Fruit fly (Drosophila melanogaster): ENCODE results near the gene CG33723.

DNA sequence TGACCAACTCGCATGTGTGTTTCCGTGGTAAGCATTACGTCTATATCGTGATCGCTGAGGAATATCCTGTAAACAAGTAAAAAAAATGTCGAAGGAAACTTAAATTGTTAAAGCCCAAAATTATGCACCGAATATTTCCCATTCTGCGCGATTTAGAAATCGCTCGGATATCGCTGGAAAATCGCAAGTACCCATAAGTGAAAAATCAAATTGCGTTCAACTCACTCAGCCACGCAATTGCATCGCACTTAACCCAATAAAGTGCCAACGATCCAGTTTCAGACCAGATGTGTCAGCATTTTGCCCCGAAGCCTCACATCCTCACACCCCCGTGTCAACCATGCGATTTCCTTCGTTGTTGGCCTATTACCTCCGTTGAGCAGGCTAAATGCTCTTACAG, 44.1 kb downstream of the CG33723 start:
- TF ChIP-seq Sox102F (GFP tag; optimal IDR thresholded peaks at IDR 0.05), result no peak
- TF ChIP-seq Eip75B (GFP tag; optimal IDR thresholded peaks at IDR 0.05), result no peak
- no peak for TF ChIP-seq dac (GFP tag; optimal IDR thresholded peaks at IDR 0.05)
- no peak for TF ChIP-seq Lpt (GFP tag; optimal IDR thresholded peaks at IDR 0.05)
- no peak for TF ChIP-seq Hr4 (GFP tag; optimal IDR thresholded peaks at IDR 0.05)
